Fruit fly (Drosophila melanogaster): Measurements from ENCODE around the gene Elp6.

DNA sequence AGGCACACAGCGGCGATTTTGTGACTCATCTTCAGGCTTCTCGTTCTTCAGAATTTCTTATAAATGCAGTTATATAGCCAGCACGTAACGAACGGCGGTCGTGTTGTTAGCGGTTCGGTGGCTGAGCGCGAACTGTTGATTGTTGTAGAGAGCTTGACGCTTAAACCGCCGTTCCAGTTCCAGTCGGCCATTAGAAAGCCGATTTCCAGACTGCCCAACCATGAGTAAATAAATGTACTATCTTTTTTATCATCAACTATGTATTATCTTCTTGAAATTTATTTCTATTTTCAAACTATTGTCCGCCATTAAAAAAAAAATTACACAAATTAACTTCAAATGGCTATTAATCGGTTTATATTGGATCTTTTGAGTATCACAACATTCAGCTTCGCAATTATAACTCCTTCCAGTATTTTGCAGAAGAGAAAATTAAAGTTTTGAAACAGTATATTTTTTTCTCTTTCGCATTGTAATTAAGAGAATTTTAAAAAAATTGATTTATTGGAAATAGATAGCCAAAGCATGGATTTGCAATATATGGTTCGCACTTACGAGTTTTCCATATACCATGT is 35.1 kb upstream of the Elp6 start, which contains the start of gene GILT1:
- no peak for TF ChIP-seq insv (optimal IDR thresholded peaks at IDR 0.05)
- TF ChIP-seq h (optimal IDR thresholded peaks at IDR 0.05), result no peak

Measured in Kc167 (cell line).